Worm (Caenorhabditis elegans) whole organism, L4 larva: Measurements from ENCODE around the gene elo-7.

ENCODE experiments used
- F37D6.2 ChIP-seq: sonication (generic microtip); optimal IDR thresholded peaks from 2 replicates; lab custom pipeline; 2016; ENCODE audit warnings: mild to moderate bottlenecking, missing genetic modification characterization, missing compliant biosample characterization
- T20F7.1 ChIP-seq: fragments of 200-800 bp; sonication (Bioruptor generic); optimal IDR thresholded peaks from 2 replicates; lab custom pipeline; 2018; ENCODE audit warnings: mild to moderate bottlenecking, missing genetic modification characterization, missing compliant biosample characterization
- Y105C5A.15 ChIP-seq: fragments of 200-800 bp; sonication (Bioruptor generic); IDR thresholded peaks from 2 replicates; pipeline ENCODE4 v1.3.6; 2022; ENCODE audit warnings: missing genetic modification characterization, missing compliant biosample characterization
- Y48G9A.11 ChIP-seq: fragments of 200-800 bp; sonication (Bioruptor generic); IDR thresholded peaks from 2 replicates; pipeline ENCODE4 v1.3.6; 2022; ENCODE audit warnings: missing genetic modification reagents, missing genetic modification characterization, missing compliant biosample characterization
- Y75B8A.6 ChIP-seq: fragments of 200-800 bp; sonication (Bioruptor generic); IDR thresholded peaks from 2 replicates; pipeline ENCODE4 v1.3.6; 2022; ENCODE audit warnings: missing genetic modification reagents, missing genetic modification characterization, missing compliant biosample characterization
- ZK546.5 ChIP-seq, 2 experiments: sonication (generic microtip); optimal IDR thresholded peaks; 2 replicates each; lab custom pipeline; 2017; ENCODE audit warnings: missing biosample characterization in 2 of 2, missing genetic modification characterization in 2 of 2
- aha-1 ChIP-seq: fragments of 150-350 bp; peaks from one replicate; lab custom pipeline; 2014; ENCODE audit warnings: missing biosample characterization, missing genetic modification characterization
- aly-2 ChIP-seq: sonication (generic microtip); optimal IDR thresholded peaks from 2 replicates; lab custom pipeline; 2018; ENCODE audit warnings: missing biosample characterization, missing genetic modification characterization
- arid-1 ChIP-seq: fragments of 200-800 bp; sonication (Bioruptor generic); conservative IDR thresholded peaks from 2 replicates; pipeline ENCODE4 v1.3.6; 2022; ENCODE audit warnings: missing genetic modification reagents, missing genetic modification characterization, missing compliant biosample characterization
- attf-4 ChIP-seq: sonication (generic microtip); optimal IDR thresholded peaks from 3 replicates; lab custom pipeline; 2017; ENCODE audit warnings: missing biosample characterization, missing genetic modification characterization
- ceh-44 ChIP-seq: fragments of 200-800 bp; sonication (Bioruptor generic); IDR thresholded peaks from 2 replicates; pipeline ENCODE4 v1.3.6; 2022; ENCODE audit warnings: missing genetic modification reagents, missing genetic modification characterization, missing compliant biosample characterization
- ceh-82 ChIP-seq: sonication (generic microtip); optimal IDR thresholded peaks from 2 replicates; lab custom pipeline; 2017; ENCODE audit warnings: missing biosample characterization, missing genetic modification characterization
- daf-16 ChIP-seq, 3 experiments: sonication (generic microtip); optimal IDR thresholded peaks; 2 replicates each; lab custom pipeline; 2016 to 2017; ENCODE audit warnings: missing genetic modification characterization in 3 of 3, missing genetic modification reagents in 3 of 3, mild to moderate bottlenecking in 2 of 3, missing compliant biosample characterization in 2 of 3, missing biosample characterization in 1 of 3, moderate library complexity in 1 of 3
- dpl-1 ChIP-seq: fragments of 150-350 bp; optimal IDR thresholded peaks from 2 replicates; lab custom pipeline; 2014; ENCODE audit warnings: missing biosample characterization, missing genetic modification reagents, missing genetic modification characterization
- duxl-1 ChIP-seq: sonication (generic microtip); optimal IDR thresholded peaks from 2 replicates; lab custom pipeline; 2016; ENCODE audit warnings: mild to moderate bottlenecking, missing genetic modification characterization, moderate library complexity, missing compliant biosample characterization; ENCODE audit not compliant: poor library complexity
- dve-1 ChIP-seq: sonication (generic microtip); optimal IDR thresholded peaks from 2 replicates; lab custom pipeline; 2017; ENCODE audit warnings: antibody characterized with exemption, mild to moderate bottlenecking, missing genetic modification characterization, missing compliant biosample characterization; ENCODE audit not compliant: insufficient read depth
- hif-1 ChIP-seq, 2 experiments: sonication (generic microtip); optimal IDR thresholded peaks; 2 replicates each; lab custom pipeline; 2016 to 2017; ENCODE audit warnings: missing compliant biosample characterization in 2 of 2, missing genetic modification characterization in 2 of 2, missing genetic modification reagents in 2 of 2, missing genotype in 2 of 2, mild to moderate bottlenecking in 1 of 2
- hlh-11 ChIP-seq: fragments of 200-800 bp; sonication (Bioruptor generic); optimal IDR thresholded peaks from 2 replicates; lab custom pipeline; 2018; ENCODE audit warnings: mild to moderate bottlenecking, missing genetic modification characterization, missing compliant biosample characterization
- hlh-30 ChIP-seq: sonication (generic microtip); optimal IDR thresholded peaks from 2 replicates; lab custom pipeline; 2017; ENCODE audit warnings: antibody characterized with exemption, mild to moderate bottlenecking, missing genetic modification characterization, missing compliant biosample characterization; ENCODE audit not compliant: insufficient read depth
- jun-1 ChIP-seq: fragments of 150-350 bp; optimal IDR thresholded peaks from 2 replicates; lab custom pipeline; 2014; ENCODE audit warnings: missing biosample characterization, missing genetic modification reagents, missing genetic modification characterization
- lin-13 ChIP-seq: fragments of 150-350 bp; optimal IDR thresholded peaks from 2 replicates; lab custom pipeline; 2014; ENCODE audit warnings: missing biosample characterization, missing genetic modification reagents, missing genetic modification characterization
- lin-38 ChIP-seq: fragments of 200-800 bp; sonication (Bioruptor generic); IDR thresholded peaks from 2 replicates; pipeline ENCODE4 v1.3.6; 2022; ENCODE audit warnings: missing genetic modification reagents, missing genetic modification characterization, missing compliant biosample characterization
- lsy-2 ChIP-seq, 2 experiments: fragments of 150-350 bp in 1 of 2; sonication (generic microtip) in 1 of 2; optimal IDR thresholded peaks; 2 replicates each; lab custom pipeline; 2014 to 2017; ENCODE audit warnings: missing biosample characterization in 2 of 2, missing genetic modification characterization in 2 of 2
- mdt-29 ChIP-seq: fragments of 200-800 bp; sonication (Bioruptor generic); IDR thresholded peaks from 2 replicates; pipeline ENCODE4 v1.3.6; 2022; ENCODE audit warnings: missing genetic modification reagents, missing genetic modification characterization, missing compliant biosample characterization
- mep-1 ChIP-seq: fragments of 150-350 bp; sonication (generic microtip); optimal IDR thresholded peaks from 3 replicates; lab custom pipeline; 2014; ENCODE audit warnings: missing biosample characterization, missing genetic modification characterization
- mes-2 ChIP-seq: sonication (generic microtip); optimal IDR thresholded peaks from 2 replicates; lab custom pipeline; 2016; ENCODE audit warnings: missing genotype, mild to moderate bottlenecking, missing genetic modification characterization, missing compliant biosample characterization; ENCODE audit not compliant: poor library complexity, severe bottlenecking
- mxl-3 ChIP-seq: fragments of 200-800 bp; sonication (Bioruptor generic); optimal IDR thresholded peaks from 2 replicates; lab custom pipeline; 2018; ENCODE audit warnings: mild to moderate bottlenecking, missing genetic modification characterization, missing compliant biosample characterization
- nhr-10 ChIP-seq: fragments of 150-350 bp; optimal IDR thresholded peaks from 2 replicates; lab custom pipeline; 2014; ENCODE audit warnings: missing biosample characterization, missing genetic modification characterization
- nhr-102 ChIP-seq: sonication (generic microtip); optimal IDR thresholded peaks from 2 replicates; lab custom pipeline; 2016; ENCODE audit warnings: mild to moderate bottlenecking, missing genetic modification characterization, moderate library complexity, missing compliant biosample characterization
- nhr-237 ChIP-seq: sonication (generic microtip); optimal IDR thresholded peaks from 2 replicates; lab custom pipeline; 2017; ENCODE audit warnings: missing biosample characterization, missing genetic modification characterization
- nhr-28 ChIP-seq: fragments of 150-350 bp; optimal IDR thresholded peaks from 2 replicates; lab custom pipeline; 2014; ENCODE audit warnings: missing biosample characterization, missing genetic modification characterization
- nhr-41 ChIP-seq: fragments of 200-800 bp; sonication (Bioruptor generic); IDR thresholded peaks from 2 replicates; pipeline ENCODE4 v1.3.6; 2022; ENCODE audit warnings: missing genetic modification reagents, missing genetic modification characterization, missing compliant biosample characterization
- pha-4 ChIP-seq, 2 experiments: fragments of 150-350 bp in 1 of 2; fragments of 200-800 bp in 1 of 2; sonication (Bioruptor generic) in 1 of 2; IDR thresholded peaks in 1 of 2; optimal IDR thresholded peaks in 1 of 2; 2 replicates each; pipeline versions ENCODE4 v1.3.6 to Lab custom; 2014 to 2022; ENCODE audit warnings: missing genetic modification characterization in 2 of 2, missing genetic modification reagents in 2 of 2, missing biosample characterization in 1 of 2, missing compliant biosample characterization in 1 of 2
- php-3 ChIP-seq: fragments of 200-800 bp; sonication (Bioruptor generic); IDR thresholded peaks from 2 replicates; pipeline ENCODE4 v1.3.6; 2022; ENCODE audit warnings: missing genetic modification reagents, missing genetic modification characterization, missing compliant biosample characterization
- pqm-1 ChIP-seq: sonication (generic microtip); optimal IDR thresholded peaks from 2 replicates; lab custom pipeline; 2017; ENCODE audit warnings: missing biosample characterization, missing genetic modification characterization
- rbr-2 ChIP-seq: sonication (generic microtip); optimal IDR thresholded peaks from 2 replicates; lab custom pipeline; 2016; ENCODE audit warnings: missing genotype, missing genetic modification characterization, missing compliant biosample characterization
- sdz-12 ChIP-seq: fragments of 200-800 bp; sonication (Bioruptor generic); optimal IDR thresholded peaks from 2 replicates; lab custom pipeline; 2018; ENCODE audit warnings: mild to moderate bottlenecking, missing genetic modification characterization, missing compliant biosample characterization
- set-16 ChIP-seq: fragments of 200-800 bp; sonication (Bioruptor generic); IDR thresholded peaks from 2 replicates; pipeline ENCODE4 v1.3.6; 2022; ENCODE audit warnings: missing genetic modification reagents, missing genetic modification characterization, missing compliant biosample characterization
- snpc-1.2 ChIP-seq: fragments of 200-800 bp; sonication (Bioruptor generic); IDR thresholded peaks from 2 replicates; pipeline ENCODE4 v1.3.6; 2022; ENCODE audit warnings: missing genetic modification reagents, missing genetic modification characterization, missing compliant biosample characterization
- snpc-4 ChIP-seq: fragments of 150-350 bp; optimal IDR thresholded peaks from 2 replicates; lab custom pipeline; 2014; ENCODE audit warnings: missing biosample characterization, missing genetic modification characterization
- spr-3 ChIP-seq: fragments of 200-800 bp; sonication (Bioruptor generic); optimal IDR thresholded peaks from 2 replicates; lab custom pipeline; 2018; ENCODE audit warnings: mild to moderate bottlenecking, missing genetic modification characterization, missing compliant biosample characterization
- unc-39 ChIP-seq: sonication (generic microtip); optimal IDR thresholded peaks from 2 replicates; lab custom pipeline; 2017; ENCODE audit warnings: missing biosample characterization, missing genetic modification characterization
- zfp-2 ChIP-seq: sonication (generic microtip); optimal IDR thresholded peaks from 2 replicates; lab custom pipeline; 2016; ENCODE audit warnings: mild to moderate bottlenecking, missing genetic modification characterization, missing compliant biosample characterization
- zfp-3 ChIP-seq: fragments of 200-800 bp; sonication (Bioruptor generic); conservative IDR thresholded peaks from 2 replicates; pipeline ENCODE4 v1.3.6; 2022; ENCODE audit warnings: missing genetic modification reagents, missing genetic modification characterization, missing compliant biosample characterization

Gene elo-7

DNA sequence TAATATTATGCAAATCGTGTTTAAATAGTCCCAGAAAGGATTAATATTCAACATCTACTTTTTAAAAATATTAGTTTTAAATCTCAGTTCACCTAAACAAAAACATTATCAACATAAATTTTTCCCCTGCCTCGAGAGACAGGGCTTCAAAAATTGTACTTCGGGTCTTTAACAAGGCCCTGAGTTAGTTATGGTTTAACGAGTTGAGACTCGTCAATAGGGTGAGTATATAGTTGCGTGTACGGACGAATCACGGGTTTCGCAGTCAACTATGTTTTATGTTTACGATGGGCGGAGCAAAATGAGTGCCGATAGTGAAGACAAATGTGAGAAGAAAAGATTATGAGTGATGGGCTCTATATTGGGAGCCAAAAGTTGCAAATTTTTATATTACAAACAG, 18.1 kb upstream of the elo-7 start:
- TF ChIP-seq hlh-11 (peak; percentile 19), spr-3 (GFP tag; lab: Kevin White, UChicago) (no peak), daf-16 (GFP tag; optimal IDR thresholded peaks at IDR 0.05; lab: Kevin White, UChicago) (no peak), daf-16 (tag; optimal IDR thresholded peaks at IDR 0.05; lab: Kevin White, UChicago) (peak; percentile 85), hif-1 (tag; optimal IDR thresholded peaks at IDR 0.05; lab: Kevin White, UChicago) (no peak), zfp-3 (no peak), lin-13 (GFP tag; lab: Kevin White, UChicago) (no peak), nhr-102 (tag; lab: Kevin White, UChicago) (peak; percentile 36), snpc-1.2 (GFP tag; lab: Robert Waterston, UW) (0 out of 2 replicates have a peak, but pooled peaks have one; percentile 6), php-3 (peak; percentile 43; the same call in 1 of the 2 replicates), aha-1 (tag; lab: Kevin White, UChicago) (peak; percentile 99), F37D6.2 (no peak), pqm-1 (tag; lab: Kevin White, UChicago) (peak; percentile 8), lin-38 (GFP tag; lab: Robert Waterston, UW) (peak; percentile 2; the same call in 1 of the 2 replicates), zfp-2 (tag; lab: Kevin White, UChicago) (no peak), mes-2 (tag; lab: Kevin White, UChicago) (peak; percentile 54)

DNA sequence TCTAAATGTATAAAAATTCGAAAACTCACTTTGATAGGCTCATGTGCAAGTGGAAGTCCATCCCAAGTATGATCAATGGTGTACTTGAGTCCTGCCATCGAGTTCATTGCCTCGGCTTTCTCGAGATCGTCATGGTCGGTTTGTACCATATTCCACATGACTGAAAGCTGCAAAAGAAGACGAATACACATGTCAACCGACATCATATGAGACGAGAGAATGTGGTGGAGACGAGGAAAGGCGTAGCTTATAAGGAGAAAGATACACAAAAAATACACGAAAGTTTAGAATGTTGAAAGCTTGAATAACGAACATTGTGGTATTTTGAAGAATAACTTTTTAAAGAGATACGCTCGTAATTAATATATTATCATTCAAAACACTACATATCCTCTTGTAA, 16.9 kb upstream of the elo-7 start, which contains the start of gene C33A12.3:
Gene C33A12.3, minus strand, starts transcription at position 167 of the 400 bp plus-strand sequence.
- TF ChIP-seq snpc-1.2 (GFP tag; lab: Robert Waterston, UW) = no peak
- TF ChIP-seq attf-4 (tag; lab: Kevin White, UChicago) = no peak
- peak; percentile 58 for TF ChIP-seq hlh-30 (tag; lab: Kevin White, UChicago)

DNA sequence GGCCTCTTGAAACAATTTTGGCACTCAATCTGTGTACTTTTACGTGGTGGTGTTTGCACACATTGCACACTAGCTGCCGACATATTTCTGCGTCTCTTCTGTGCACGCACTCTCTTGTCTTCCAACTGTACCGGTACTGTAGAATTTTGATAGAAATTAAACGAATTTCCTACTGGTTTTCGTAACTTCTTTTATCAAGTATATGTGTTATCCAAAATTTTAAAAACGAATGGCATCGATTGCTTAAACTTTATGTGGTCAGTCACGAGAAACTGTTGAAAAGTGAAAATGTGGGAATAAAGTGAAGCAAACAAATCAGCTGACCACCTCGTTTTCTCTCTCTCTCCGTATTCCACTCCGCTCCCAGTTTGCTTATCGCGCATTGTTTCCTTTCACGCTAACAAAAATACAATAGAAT, 16.4 kb upstream of the elo-7 start:
- TF ChIP-seq nhr-10 (tag; lab: Kevin White, UChicago) = no peak
- TF ChIP-seq snpc-1.2 (GFP tag; lab: Robert Waterston, UW) = no peak
- TF ChIP-seq mxl-3 (GFP tag; lab: Kevin White, UChicago) = peak; percentile 74
- peak; percentile 45 for TF ChIP-seq mes-2 (tag; lab: Kevin White, UChicago)
- peak; percentile 94 for TF ChIP-seq aha-1 (tag; lab: Kevin White, UChicago)
- TF ChIP-seq duxl-1 = peak; percentile 46
- peak; percentile 26; the same call in 1 of the 2 replicates for TF ChIP-seq lin-38 (GFP tag; lab: Robert Waterston, UW)
- peak; percentile 83 for TF ChIP-seq nhr-28 (tag; lab: Kevin White, UChicago)
- no peak for TF ChIP-seq rbr-2 (tag; lab: Kevin White, UChicago)
- no peak for TF ChIP-seq ZK546.5 (tag; optimal IDR thresholded peaks at IDR 0.05; lab: Kevin White, UChicago)
- TF ChIP-seq hlh-11 = peak; percentile 92
- TF ChIP-seq mep-1 (tag; lab: Kevin White, UChicago) = peak; percentile 28
- no peak for TF ChIP-seq unc-39 (tag; lab: Kevin White, UChicago)
- TF ChIP-seq daf-16 (GFP tag; optimal IDR thresholded peaks at IDR 0.05; lab: Kevin White, UChicago) = no peak
- TF ChIP-seq daf-16 (tag; optimal IDR thresholded peaks at IDR 0.05; lab: Kevin White, UChicago) = peak; percentile 78
- 0 out of 2 replicates have a peak, but pooled peaks have one; percentile 53 for TF ChIP-seq Y48G9A.11 (GFP tag; lab: Robert Waterston, UW)
- 0 out of 2 replicates have a peak, but pooled peaks have one; percentile 35 for TF ChIP-seq pha-4 (GFP tag; IDR thresholded peaks at IDR 0.05; lab: Robert Waterston, UW)
- no peak for TF ChIP-seq pha-4 (tag; optimal IDR thresholded peaks at IDR 0.05; lab: Kevin White, UChicago)
- no peak for TF ChIP-seq Y105C5A.15 (GFP tag; lab: Robert Waterston, UW)
- TF ChIP-seq Y75B8A.6 (GFP tag; lab: Robert Waterston, UW) = no peak
- no peak for TF ChIP-seq ceh-44 (GFP tag; lab: Robert Waterston, UW)
- TF ChIP-seq dve-1 (tag; lab: Kevin White, UChicago) = peak; percentile 70
- no peak for TF ChIP-seq set-16 (GFP tag; lab: Robert Waterston, UW)
- no peak for TF ChIP-seq nhr-237
- TF ChIP-seq T20F7.1 = peak; percentile 22
- no peak for TF ChIP-seq nhr-41 (GFP tag; lab: Robert Waterston, UW)
- TF ChIP-seq arid-1 (GFP tag; lab: Robert Waterston, UW) = no peak
- TF ChIP-seq ceh-82 (tag; lab: Kevin White, UChicago) = no peak
- peak; percentile 67 for TF ChIP-seq snpc-4 (tag; lab: Kevin White, UChicago)
- no peak for TF ChIP-seq mdt-29 (GFP tag; lab: Robert Waterston, UW)
- no peak for TF ChIP-seq sdz-12 (GFP tag; lab: Kevin White, UChicago)
- TF ChIP-seq hlh-30 (tag; lab: Kevin White, UChicago) = peak; percentile 77
- no peak for TF ChIP-seq aly-2 (tag; lab: Kevin White, UChicago)
- TF ChIP-seq lsy-2 (tag; optimal IDR thresholded peaks at IDR 0.05; lab: Kevin White, UChicago) = peak in 1 of 2 experiments; percentile 51
- TF ChIP-seq lin-13 (GFP tag; lab: Kevin White, UChicago) = peak; percentile 19
- TF ChIP-seq jun-1 (tag; lab: Kevin White, UChicago) = peak; percentile 9
- peak; percentile 22 for TF ChIP-seq dpl-1 (GFP tag; lab: Kevin White, UChicago)
